Worm (Caenorhabditis elegans) whole organism, early embryonic: ENCODE measurements around the gene C08B6.8.

ENCODE experiments used
- B0310.2 ChIP-seq: sonication (generic microtip); optimal IDR thresholded peaks from 2 replicates; lab custom pipeline; 2016; ENCODE audit warnings: mild to moderate bottlenecking, missing genetic modification characterization, missing compliant biosample characterization
- F13C5.2 ChIP-seq: sonication (generic microtip); optimal IDR thresholded peaks from 2 replicates; lab custom pipeline; 2017; ENCODE audit warnings: mild to moderate bottlenecking, missing genetic modification characterization, inconsistent platforms, missing compliant biosample characterization
- aly-1 ChIP-seq: sonication (generic microtip); optimal IDR thresholded peaks from 2 replicates; lab custom pipeline; 2016; ENCODE audit warnings: missing genetic modification characterization, missing compliant biosample characterization
- ama-1 ChIP-seq: fragments of 150-350 bp; optimal IDR thresholded peaks from 2 replicates; lab custom pipeline; 2014
- ceh-13 ChIP-seq: fragments of 200-800 bp; sonication (Bioruptor generic); optimal IDR thresholded peaks from 2 replicates; lab custom pipeline; 2018; ENCODE audit warnings: mild to moderate bottlenecking, missing genetic modification characterization, missing compliant biosample characterization
- ceh-36 ChIP-seq: sonication (generic microtip); optimal IDR thresholded peaks from 2 replicates; lab custom pipeline; 2016; ENCODE audit warnings: missing genetic modification characterization, inconsistent platforms, missing compliant biosample characterization
- ets-7 ChIP-seq: sonication (generic microtip); optimal IDR thresholded peaks from 2 replicates; lab custom pipeline; 2016; ENCODE audit warnings: missing genotype, missing genetic modification characterization, missing compliant biosample characterization
- flt-1 ChIP-seq: fragments of 200-800 bp; sonication (Bioruptor generic); IDR thresholded peaks from 2 replicates; pipeline ENCODE4 v1.3.6; 2022; ENCODE audit warnings: missing genetic modification characterization, missing compliant biosample characterization
- hmbx-1 ChIP-seq: sonication (generic microtip); optimal IDR thresholded peaks from 2 replicates; lab custom pipeline; 2016; ENCODE audit warnings: mild to moderate bottlenecking, missing genetic modification characterization, missing compliant biosample characterization
- hmg-4 ChIP-seq: fragments of 200-800 bp; sonication (Bioruptor generic); optimal IDR thresholded peaks from 2 replicates; lab custom pipeline; 2018; ENCODE audit warnings: mild to moderate bottlenecking, missing genetic modification characterization, missing compliant biosample characterization
- hnd-1 ChIP-seq: sonication (generic microtip); optimal IDR thresholded peaks from 2 replicates; lab custom pipeline; 2016; ENCODE audit warnings: missing genetic modification characterization, missing compliant biosample characterization
- pes-1 ChIP-seq: fragments of 200-800 bp; sonication (Bioruptor generic); IDR thresholded peaks from 2 replicates; pipeline ENCODE4 v1.3.6; 2022; ENCODE audit warnings: missing genetic modification reagents, missing genetic modification characterization, missing compliant biosample characterization
- scrt-1 ChIP-seq: fragments of 200-800 bp; sonication (Bioruptor generic); IDR thresholded peaks from 2 replicates; pipeline ENCODE4 v1.3.6; 2022; ENCODE audit warnings: missing genetic modification characterization, missing compliant biosample characterization
- sea-1 ChIP-seq: fragments of 200-800 bp; sonication (Bioruptor generic); conservative IDR thresholded peaks from 2 replicates; pipeline ENCODE4 v1.3.6; 2022; ENCODE audit warnings: missing genetic modification characterization, missing compliant biosample characterization
- tbx-11 ChIP-seq: fragments of 200-800 bp; sonication (Bioruptor generic); IDR thresholded peaks from 2 replicates; pipeline ENCODE4 v1.3.6; 2022; ENCODE audit warnings: missing genetic modification characterization, missing compliant biosample characterization
- tbx-37 ChIP-seq: fragments of 200-800 bp; sonication (Bioruptor generic); conservative IDR thresholded peaks from 2 replicates; pipeline ENCODE4 v1.3.6; 2022; ENCODE audit warnings: missing genetic modification reagents, missing genetic modification characterization, missing compliant biosample characterization
- tra-4 ChIP-seq: sonication (generic microtip); optimal IDR thresholded peaks from 2 replicates; lab custom pipeline; 2017; ENCODE audit warnings: missing genetic modification characterization, missing compliant biosample characterization

Gene C08B6.8

ce11 chrV:10173653-10174052 lies 39.2 kb downstream of the C08B6.8 start, which contains the start of gene egl-3:
Gene egl-3, minus strand, starts transcription at chrV:10173753.
- TF ChIP-seq ceh-13 (GFP tag; lab: Kevin White, UChicago), result no peak
- TF ChIP-seq scrt-1 (GFP tag; lab: Robert Waterston, UW), result no peak
- no peak for TF ChIP-seq flt-1 (GFP tag; lab: Robert Waterston, UW)
- no peak for TF ChIP-seq B0310.2 (tag; lab: Kevin White, UChicago)
- TF ChIP-seq hmg-4 (GFP tag; lab: Kevin White, UChicago), result no peak
- no peak for TF ChIP-seq F13C5.2 (tag; lab: Kevin White, UChicago)
- no peak for TF ChIP-seq hnd-1 (tag; lab: Kevin White, UChicago)
- TF ChIP-seq tra-4 (tag; lab: Kevin White, UChicago), result no peak
- no peak for TF ChIP-seq hmbx-1 (tag; lab: Kevin White, UChicago)
- no peak for TF ChIP-seq tbx-37 (GFP tag; lab: Robert Waterston, UW)
- TF ChIP-seq pes-1 (GFP tag; lab: Robert Waterston, UW), result no peak
- TF ChIP-seq ceh-36, result no peak

DNA sequence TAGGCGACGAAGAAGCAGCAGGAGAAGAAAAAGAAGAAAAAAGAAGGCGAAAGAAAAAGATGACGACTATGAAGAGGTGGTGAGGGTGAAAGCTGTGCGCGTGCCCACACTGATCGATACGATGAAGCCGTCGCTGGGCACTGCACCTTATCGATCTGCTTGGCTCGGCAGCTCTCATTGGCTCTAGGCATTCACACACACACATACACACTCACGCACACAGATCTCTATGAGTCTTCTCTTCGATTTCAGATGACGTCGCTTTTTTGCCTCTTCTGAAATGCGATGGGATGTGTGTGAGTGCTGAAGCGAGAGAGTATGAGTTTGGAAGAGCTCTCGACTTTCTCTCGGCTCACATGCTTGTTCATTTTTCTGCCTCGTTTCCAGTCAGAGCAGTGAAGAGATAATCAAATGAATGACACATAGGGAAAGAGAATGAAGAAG lies 40.2 kb downstream of the C08B6.8 start:
- no peak for TF ChIP-seq ceh-36
- no peak for TF ChIP-seq tra-4 (tag; lab: Kevin White, UChicago)
- TF ChIP-seq F13C5.2 (tag; lab: Kevin White, UChicago), result no peak
- TF ChIP-seq ceh-13 (GFP tag; lab: Kevin White, UChicago), result no peak
- TF ChIP-seq ama-1 (lab: Kevin White, UChicago), result no peak
- no peak for TF ChIP-seq B0310.2 (tag; lab: Kevin White, UChicago)
- TF ChIP-seq scrt-1 (GFP tag; lab: Robert Waterston, UW), result no peak
- no peak for TF ChIP-seq tbx-37 (GFP tag; lab: Robert Waterston, UW)
- TF ChIP-seq hmg-4 (GFP tag; lab: Kevin White, UChicago), result no peak
- TF ChIP-seq flt-1 (GFP tag; lab: Robert Waterston, UW), result no peak
- TF ChIP-seq ets-7, result no peak
- TF ChIP-seq hnd-1 (tag; lab: Kevin White, UChicago), result no peak
- no peak for TF ChIP-seq aly-1 (tag; lab: Kevin White, UChicago)
- TF ChIP-seq hmbx-1 (tag; lab: Kevin White, UChicago), result no peak
- TF ChIP-seq pes-1 (GFP tag; lab: Robert Waterston, UW), result no peak
- no peak for TF ChIP-seq tbx-11
- TF ChIP-seq sea-1, result no peak

ce11 chrV:10178166-10178565 lies 43.7 kb downstream of the C08B6.8 start:
- no peak for TF ChIP-seq scrt-1 (GFP tag; lab: Robert Waterston, UW)
- no peak for TF ChIP-seq ets-7
- peak; percentile 44 for TF ChIP-seq F13C5.2 (tag; lab: Kevin White, UChicago)

DNA sequence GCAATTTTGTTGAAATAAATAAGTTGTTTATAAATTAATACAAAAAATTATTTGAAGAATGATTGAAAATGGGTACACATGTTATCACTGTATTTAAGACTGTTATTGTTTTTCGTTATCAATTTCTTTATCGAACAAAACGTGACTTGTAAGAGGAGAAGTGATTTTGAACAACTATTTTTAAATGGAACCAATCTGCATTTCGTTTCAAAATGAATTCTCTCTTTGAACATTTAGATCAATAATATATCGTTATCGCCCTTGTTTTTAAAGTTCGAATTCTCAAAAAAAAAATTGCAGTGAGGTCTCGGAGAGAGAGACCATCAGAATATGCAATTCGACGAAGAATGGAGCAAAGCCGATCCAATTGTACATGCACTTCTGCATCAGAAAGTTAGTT lies 44.8 kb downstream of the C08B6.8 start, which contains the start of gene cul-5:
cul-5 (plus strand) TSS at position 301 of the 400 bp plus-strand sequence.
- TF ChIP-seq F13C5.2 (tag; lab: Kevin White, UChicago) (no peak), hmbx-1 (tag; lab: Kevin White, UChicago) (no peak), pes-1 (GFP tag; lab: Robert Waterston, UW) (no peak), aly-1 (tag; lab: Kevin White, UChicago) (no peak), hnd-1 (tag; lab: Kevin White, UChicago) (no peak)

ce11 chrV:10182984-10183383 lies 48.5 kb downstream of the C08B6.8 start, which contains the start of gene ZK856.4:
Gene ZK856.4, plus strand, starts transcription at chrV:10183284.
- TF ChIP-seq hnd-1 (tag; lab: Kevin White, UChicago) (no peak), ceh-13 (GFP tag; lab: Kevin White, UChicago) (no peak), pes-1 (GFP tag; lab: Robert Waterston, UW) (no peak), ama-1 (lab: Kevin White, UChicago) (no peak), hmbx-1 (tag; lab: Kevin White, UChicago) (no peak), B0310.2 (tag; lab: Kevin White, UChicago) (no peak), tbx-37 (GFP tag; lab: Robert Waterston, UW) (no peak), hmg-4 (GFP tag; lab: Kevin White, UChicago) (no peak), scrt-1 (GFP tag; lab: Robert Waterston, UW) (no peak), ceh-36 (no peak), flt-1 (GFP tag; lab: Robert Waterston, UW) (no peak), ets-7 (no peak), sea-1 (no peak), F13C5.2 (tag; lab: Kevin White, UChicago) (no peak), tbx-11 (no peak), tra-4 (tag; lab: Kevin White, UChicago) (no peak), aly-1 (tag; lab: Kevin White, UChicago) (no peak)

- TF ChIP-seq F13C5.2 (tag; lab: Kevin White, UChicago) (no peak), hnd-1 (tag; lab: Kevin White, UChicago) (no peak), aly-1 (tag; lab: Kevin White, UChicago) (no peak), pes-1 (GFP tag; lab: Robert Waterston, UW) (no peak)
Observed at ce11 chrV:10183810-10184209, 49.4 kb downstream of the C08B6.8 start.

DNA sequence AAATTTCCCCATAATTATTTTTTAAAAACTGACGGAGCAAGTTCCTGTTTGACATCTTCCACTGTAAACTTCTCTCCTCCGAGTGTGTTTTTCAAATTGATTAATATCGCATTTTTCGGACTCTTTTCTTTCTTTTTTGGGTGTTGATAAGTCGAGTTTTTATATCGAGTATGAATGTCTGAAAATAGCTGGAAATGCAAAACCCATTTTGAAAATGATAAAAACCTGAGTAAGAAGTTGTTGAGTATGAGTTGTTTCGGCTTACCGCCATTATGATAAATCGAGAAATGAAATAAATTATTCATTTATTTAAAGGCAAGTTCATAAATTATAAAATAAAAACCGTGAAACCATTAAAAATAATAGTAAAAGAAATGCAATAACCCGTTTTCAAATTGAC lies 51.3 kb downstream of the C08B6.8 start, which contains the start of gene ZK856.18:
ZK856.18 (minus strand) TSS at position 289 of the 400 bp plus-strand sequence.
- TF ChIP-seq ets-7, result no peak
- no peak for TF ChIP-seq aly-1 (tag; lab: Kevin White, UChicago)
- no peak for TF ChIP-seq sea-1
- no peak for TF ChIP-seq hnd-1 (tag; lab: Kevin White, UChicago)
- TF ChIP-seq ceh-36, result no peak

DNA sequence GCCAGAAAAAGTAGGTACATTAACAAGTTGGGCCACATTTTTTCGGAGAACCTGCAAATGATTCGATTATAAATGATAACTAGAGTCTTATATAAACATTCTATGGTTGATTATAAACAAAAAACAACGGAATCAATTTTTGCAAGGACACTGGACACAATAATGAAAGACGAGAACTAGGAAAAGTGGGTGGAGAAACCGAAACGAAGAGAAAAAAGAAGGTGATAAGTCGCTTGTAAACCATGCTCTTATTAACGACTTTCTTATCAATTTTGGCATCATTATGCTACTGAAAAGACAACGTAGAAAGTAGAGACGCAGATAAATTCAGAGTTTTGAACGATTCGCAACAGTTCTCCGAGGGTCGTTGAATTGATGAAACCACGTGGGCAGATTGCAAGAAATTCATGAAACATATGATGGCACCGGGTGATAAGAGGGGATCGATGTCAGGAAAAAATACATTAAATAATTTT lies 55.7 kb downstream of the C08B6.8 start, which contains the start of gene ZK856.5:
ZK856.5 (minus strand) TSS at position 51 of the 476 bp plus-strand sequence.
- TF ChIP-seq ceh-13 (GFP tag; lab: Kevin White, UChicago) (no peak), tra-4 (tag; lab: Kevin White, UChicago) (no peak), hnd-1 (tag; lab: Kevin White, UChicago) (no peak), ceh-36 (no peak), B0310.2 (tag; lab: Kevin White, UChicago) (no peak), pes-1 (GFP tag; lab: Robert Waterston, UW) (no peak), ets-7 (no peak), scrt-1 (GFP tag; lab: Robert Waterston, UW) (no peak), sea-1 (no peak), tbx-37 (GFP tag; lab: Robert Waterston, UW) (no peak), ama-1 (lab: Kevin White, UChicago) (no peak), flt-1 (GFP tag; lab: Robert Waterston, UW) (no peak), hmg-4 (GFP tag; lab: Kevin White, UChicago) (no peak), aly-1 (tag; lab: Kevin White, UChicago) (no peak)
